Fruit fly (Drosophila melanogaster): ENCODE data around the gene Ugt35B1.
A peak's percentile ranks its signal among the peaks of the same experiment; 100 is the strongest.

Ugt35B1 gene

dm6 chr3R:11211291-11212061 lies 41.4 kb upstream of the Ugt35B1 start (continued):
- TF ChIP-seq CG1647 (GFP tag; optimal IDR thresholded peaks at IDR 0.05) (peak; percentile 80), CG18476 (GFP tag; optimal IDR thresholded peaks at IDR 0.05) (peak; percentile 71), zen2 (GFP tag; IDR thresholded peaks at IDR 0.05; ENCODE audit: partially characterized antibody) (no peak), aop (GFP tag; IDR thresholded peaks at IDR 0.05) (no peak), Sry-β (GFP tag; optimal IDR thresholded peaks at IDR 0.05) (peak; percentile 90), CG4707 (GFP tag; optimal IDR thresholded peaks at IDR 0.05) (no peak), crc (GFP tag; optimal IDR thresholded peaks at IDR 0.05) (peak; percentile 41), Bgb (GFP tag; IDR thresholded peaks at IDR 0.05; ENCODE audit: partially characterized antibody) (no peak), exex (tag; optimal IDR thresholded peaks at IDR 0.05) (peak; percentile 49), CG10462 (GFP tag; optimal IDR thresholded peaks at IDR 0.05) (no peak), grn (GFP tag; optimal IDR thresholded peaks at IDR 0.05) (no peak), CG6791 (GFP tag; IDR thresholded peaks at IDR 0.05; ENCODE audit: partially characterized antibody) (0 out of 3 replicates have a peak, but pooled peaks have one; percentile 41), CG1233 (GFP tag; optimal IDR thresholded peaks at IDR 0.05) (peak; percentile 56), CG11696 (GFP tag; IDR thresholded peaks at IDR 0.05) (0 out of 2 replicates have a peak, but pooled peaks have one; percentile 17), CG12769 (tag; optimal IDR thresholded peaks at IDR 0.05) (peak; percentile 94), CG1529 (GFP tag; optimal IDR thresholded peaks at IDR 0.05) (peak; percentile 11), CG11247 (GFP tag; IDR thresholded peaks at IDR 0.05) (peak; percentile 60), CG13624 (GFP tag; optimal IDR thresholded peaks at IDR 0.05) (peak; percentile 79), sc (optimal IDR thresholded peaks at IDR 0.05) (no peak), sc (GFP tag; optimal IDR thresholded peaks at IDR 0.05) (peak; percentile 12), wdn (GFP tag; IDR thresholded peaks at IDR 0.05) (peak; percentile 57), danr (GFP tag; IDR thresholded peaks at IDR 0.05) (no peak), CG5180 (GFP tag; optimal IDR thresholded peaks at IDR 0.05) (peak; percentile 56), cad (GFP tag; optimal IDR thresholded peaks at IDR 0.05) (no peak), Sox100B (GFP tag; optimal IDR thresholded peaks at IDR 0.05) (peak; percentile 53), Sin3A (optimal IDR thresholded peaks at IDR 0.05) (no peak), C15 (GFP tag; IDR thresholded peaks at IDR 0.05) (peak; percentile 54; the same call in 1 of the 3 replicates), lilli (GFP tag; optimal IDR thresholded peaks at IDR 0.05) (peak; percentile 90), tap (tag; optimal IDR thresholded peaks at IDR 0.05) (peak; percentile 45), sisA (GFP tag; IDR thresholded peaks at IDR 0.05) (peak; percentile 81), ara (GFP tag; IDR thresholded peaks at IDR 0.05) (peak; percentile 67), CG15073 (GFP tag; optimal IDR thresholded peaks at IDR 0.05) (no peak), eyg (GFP tag; optimal IDR thresholded peaks at IDR 0.05) (peak; percentile 29), Optix (GFP tag; IDR thresholded peaks at IDR 0.05) (peak; percentile 35; the same call in 1 of the 3 replicates), al (GFP tag; IDR thresholded peaks at IDR 0.05) (peak; percentile 76), CG8089 (GFP tag; optimal IDR thresholded peaks at IDR 0.05) (peak; percentile 19), Fer2 (tag; optimal IDR thresholded peaks at IDR 0.05) (peak; percentile 62), ind (GFP tag; optimal IDR thresholded peaks at IDR 0.05) (peak; percentile 83), ac (GFP tag; optimal IDR thresholded peaks at IDR 0.05) (no peak), sd (tag; optimal IDR thresholded peaks at IDR 0.05) (peak; percentile 97), Aef1 (GFP tag; IDR thresholded peaks at IDR 0.05) (peak; percentile 66; the same call in 2 of the 3 replicates), dpn (GFP tag; optimal IDR thresholded peaks at IDR 0.05) (peak; percentile 78 to 86), sna (GFP tag; IDR thresholded peaks at IDR 0.05; ENCODE audit: partially characterized antibody) (no peak), Hmr (GFP tag; optimal IDR thresholded peaks at IDR 0.05) (peak; percentile 76), pho (GFP tag; optimal IDR thresholded peaks at IDR 0.05) (peak; percentile 64), CG8359 (GFP tag; optimal IDR thresholded peaks at IDR 0.05; ENCODE audit: borderline replicate concordance) (no peak), cg (GFP tag; optimal IDR thresholded peaks at IDR 0.05) (peak; percentile 23), usp (GFP tag; optimal IDR thresholded peaks at IDR 0.05) (no peak), dmrt11E (tag; optimal IDR thresholded peaks at IDR 0.05) (peak; percentile 51), CG17912 (GFP tag; optimal IDR thresholded peaks at IDR 0.05) (no peak)
